Fruit fly (Drosophila melanogaster) whole organism, pupa: ENCODE results near the gene RPA2.

Experiments used
- CG10348 ChIP-seq: fragments of 200-800 bp; sonication (Bioruptor generic); IDR thresholded peaks from 2 replicates; pipeline ENCODE4 v1.3.6; 2022; ENCODE audit warnings: missing biosample characterization, missing genetic modification characterization
- CG12605 ChIP-seq: fragments of 200-800 bp; sonication (Bioruptor generic); IDR thresholded peaks from 2 replicates; pipeline ENCODE4 v1.3.6; 2022; ENCODE audit warnings: missing biosample characterization, missing genetic modification characterization
- CG14655 ChIP-seq: fragments of 200-800 bp; sonication (Bioruptor generic); optimal IDR thresholded peaks from 3 replicates; lab custom pipeline; 2017; ENCODE audit warnings: mild to moderate bottlenecking, missing biosample characterization, missing genetic modification reagents, missing genetic modification characterization
- CG9948 ChIP-seq: fragments of 200-800 bp; sonication (Bioruptor generic); optimal IDR thresholded peaks from 2 replicates; lab custom pipeline; 2018; ENCODE audit warnings: missing biosample characterization, mild to moderate bottlenecking, missing genetic modification characterization, moderate library complexity
- EcR ChIP-seq: fragments of 200-800 bp; sonication (Bioruptor generic); optimal IDR thresholded peaks from 3 replicates; lab custom pipeline; 2019; ENCODE audit warnings: missing biosample characterization, missing genetic modification characterization, mild to moderate bottlenecking, moderate library complexity, missing genetic modification reagents
- Ets98B ChIP-seq: fragments of 200-800 bp; sonication (Bioruptor generic); IDR thresholded peaks from 2 replicates; pipeline ENCODE4 v1.3.6; 2022; ENCODE audit warnings: missing biosample characterization, missing genetic modification characterization
- Pif1A ChIP-seq: fragments of 200-800 bp; sonication (Bioruptor generic); optimal IDR thresholded peaks from 3 replicates; lab custom pipeline; 2016; ENCODE audit warnings: missing biosample characterization, missing genetic modification characterization
- gl ChIP-seq: fragments of 200-800 bp; sonication (Bioruptor generic); optimal IDR thresholded peaks from 2 replicates; lab custom pipeline; 2018; ENCODE audit warnings: missing biosample characterization, mild to moderate bottlenecking, missing genetic modification characterization

dm6 chr2L:20880476-20880875, 45.5 kb downstream of the RPA2 start:
- TF ChIP-seq CG14655 (GFP tag; lab: Kevin White, UChicago) (no peak), Ets98B (GFP tag; lab: Robert Waterston, UW) (no peak), EcR (GFP tag; lab: Kevin White, UChicago) (no peak), CG10348 (no peak), CG9948 (tag; lab: Kevin White, UChicago) (no peak), gl (tag; lab: Kevin White, UChicago) (no peak), Pif1A (no peak), CG12605 (GFP tag; lab: Robert Waterston, UW) (no peak)
